Worm (Caenorhabditis elegans) whole organism, L2 larva: ENCODE data around the gene F58G11.4.
A peak's percentile ranks its signal among the peaks of the same experiment; 100 is the strongest.

Experiments
- C34F6.9 ChIP-seq: fragments of 150-350 bp; optimal IDR thresholded peaks from 2 replicates; lab custom pipeline; 2014; ENCODE audit warnings: missing biosample characterization, missing genetic modification characterization
- F13H6.1 ChIP-seq: sonication (generic microtip); optimal IDR thresholded peaks from 2 replicates; lab custom pipeline; 2016; ENCODE audit warnings: missing genetic modification characterization, missing compliant biosample characterization
- R02D3.7 ChIP-seq: fragments of 150-350 bp; optimal IDR thresholded peaks from 2 replicates; lab custom pipeline; 2014; ENCODE audit warnings: missing biosample characterization, missing genetic modification characterization
- Y55F3AM.14 ChIP-seq: fragments of 200-800 bp; sonication (Bioruptor generic); optimal IDR thresholded peaks from 2 replicates; lab custom pipeline; 2018; ENCODE audit warnings: mild to moderate bottlenecking, missing genetic modification characterization, missing compliant biosample characterization
- ZK546.5 ChIP-seq: sonication (generic microtip); optimal IDR thresholded peaks from 2 replicates; lab custom pipeline; 2017; ENCODE audit warnings: missing biosample characterization, missing genetic modification characterization
- alr-1 ChIP-seq: fragments of 150-350 bp; optimal IDR thresholded peaks from 2 replicates; lab custom pipeline; 2014; ENCODE audit warnings: missing biosample characterization, missing genetic modification characterization
- aly-2 ChIP-seq: fragments of 150-350 bp; optimal IDR thresholded peaks from 2 replicates; lab custom pipeline; 2014; ENCODE audit warnings: missing biosample characterization, missing genetic modification characterization
- blmp-1 ChIP-seq: sonication (generic microtip); optimal IDR thresholded peaks from 2 replicates; lab custom pipeline; 2017; ENCODE audit warnings: missing genetic modification characterization, mild to moderate bottlenecking, missing compliant biosample characterization, antibody characterized with exemption, moderate library complexity; ENCODE audit not compliant: insufficient read depth
- ceh-16 ChIP-seq: fragments of 150-350 bp; optimal IDR thresholded peaks from 2 replicates; lab custom pipeline; 2014; ENCODE audit warnings: missing biosample characterization, missing genetic modification characterization
- ceh-82 ChIP-seq: fragments of 150-350 bp; optimal IDR thresholded peaks from 2 replicates; lab custom pipeline; 2014; ENCODE audit warnings: missing biosample characterization, missing genetic modification characterization
- crh-2 ChIP-seq: sonication (generic microtip); optimal IDR thresholded peaks from 2 replicates; lab custom pipeline; 2017; ENCODE audit warnings: missing biosample characterization, missing genetic modification characterization
- dmd-4 ChIP-seq: sonication (generic microtip); optimal IDR thresholded peaks from 2 replicates; lab custom pipeline; 2017; ENCODE audit warnings: missing biosample characterization, missing genetic modification characterization
- elt-1 ChIP-seq: fragments of 150-350 bp; optimal IDR thresholded peaks from 2 replicates; lab custom pipeline; 2014; ENCODE audit warnings: missing biosample characterization, missing genetic modification characterization
- fos-1 ChIP-seq: fragments of 150-350 bp; optimal IDR thresholded peaks from 2 replicates; lab custom pipeline; 2014; ENCODE audit warnings: missing biosample characterization, missing genetic modification characterization
- gmeb-1 ChIP-seq: fragments of 150-350 bp; optimal IDR thresholded peaks from 2 replicates; lab custom pipeline; 2014; ENCODE audit warnings: missing biosample characterization, missing genetic modification characterization
- lin-11 ChIP-seq: fragments of 150-350 bp; sonication (generic microtip); optimal IDR thresholded peaks from 2 replicates; lab custom pipeline; 2014; ENCODE audit warnings: missing biosample characterization, missing genetic modification characterization, inconsistent platforms, mixed read lengths
- lin-13 ChIP-seq: fragments of 150-350 bp; optimal IDR thresholded peaks from 2 replicates; lab custom pipeline; 2014; ENCODE audit warnings: missing biosample characterization, missing genetic modification reagents, missing genetic modification characterization
- lin-39 ChIP-seq: fragments of 150-350 bp; optimal IDR thresholded peaks from 2 replicates; lab custom pipeline; 2014; ENCODE audit warnings: missing biosample characterization, missing genetic modification reagents, missing genetic modification characterization
- lsy-2 ChIP-seq, 2 experiments: fragments of 150-350 bp in 1 of 2; sonication (generic microtip) in 1 of 2; optimal IDR thresholded peaks; 2 replicates each; lab custom pipeline; 2014 to 2017; ENCODE audit warnings: missing biosample characterization in 2 of 2, missing genetic modification characterization in 2 of 2
- mab-5 ChIP-seq: fragments of 150-350 bp; optimal IDR thresholded peaks from 2 replicates; lab custom pipeline; 2014; ENCODE audit warnings: missing biosample characterization, missing genetic modification characterization
- mbf-1 ChIP-seq: sonication (generic microtip); optimal IDR thresholded peaks from 2 replicates; lab custom pipeline; 2017; ENCODE audit warnings: missing biosample characterization, missing genetic modification characterization
- mdl-1 ChIP-seq, 2 experiments: fragments of 150-350 bp in 1 of 2; sonication (generic microtip) in 1 of 2; optimal IDR thresholded peaks; 2 replicates each; lab custom pipeline; 2017; ENCODE audit warnings: missing biosample characterization in 2 of 2, missing genetic modification characterization in 2 of 2
- nhr-10 ChIP-seq: sonication (generic microtip); optimal IDR thresholded peaks from 2 replicates; lab custom pipeline; 2017; ENCODE audit warnings: missing biosample characterization, missing genetic modification characterization
- nhr-11 ChIP-seq: fragments of 150-350 bp; optimal IDR thresholded peaks from 2 replicates; lab custom pipeline; 2014; ENCODE audit warnings: missing biosample characterization, missing genetic modification characterization
- nhr-12 ChIP-seq: fragments of 150-350 bp; optimal IDR thresholded peaks from 2 replicates; lab custom pipeline; 2014; ENCODE audit warnings: missing biosample characterization, missing genetic modification characterization
- nhr-129 ChIP-seq: fragments of 150-350 bp; optimal IDR thresholded peaks from 2 replicates; lab custom pipeline; 2014; ENCODE audit warnings: missing biosample characterization, missing genetic modification characterization
- nhr-21 ChIP-seq: fragments of 150-350 bp; optimal IDR thresholded peaks from 2 replicates; lab custom pipeline; 2014; ENCODE audit warnings: missing biosample characterization, missing genetic modification characterization
- nhr-23 ChIP-seq: fragments of 150-350 bp; optimal IDR thresholded peaks from 2 replicates; lab custom pipeline; 2014; ENCODE audit warnings: missing biosample characterization, missing genetic modification reagents, missing genetic modification characterization
- nhr-237 ChIP-seq: fragments of 150-350 bp; optimal IDR thresholded peaks from 2 replicates; lab custom pipeline; 2014; ENCODE audit warnings: missing biosample characterization, missing genetic modification characterization
- nhr-25 ChIP-seq: fragments of 150-350 bp; sonication (generic microtip); optimal IDR thresholded peaks from 3 replicates; lab custom pipeline; 2014; ENCODE audit warnings: missing biosample characterization, missing genetic modification characterization
- peb-1 ChIP-seq: fragments of 150-350 bp; optimal IDR thresholded peaks from 2 replicates; lab custom pipeline; 2014; ENCODE audit warnings: missing biosample characterization, missing genetic modification characterization
- skn-1 ChIP-seq: sonication (generic microtip); optimal IDR thresholded peaks from 2 replicates; lab custom pipeline; 2017; ENCODE audit warnings: missing biosample characterization, missing genetic modification characterization
- sma-3 ChIP-seq: sonication (generic microtip); optimal IDR thresholded peaks from 2 replicates; lab custom pipeline; 2016; ENCODE audit warnings: missing genetic modification reagents, missing genetic modification characterization, missing compliant biosample characterization
- sma-9 ChIP-seq, 2 experiments: fragments of 150-350 bp in 1 of 2; sonication (generic microtip) in 1 of 2; optimal IDR thresholded peaks; 2 replicates each; lab custom pipeline; 2014 to 2016; ENCODE audit warnings: missing genetic modification characterization in 2 of 2, mild to moderate bottlenecking in 1 of 2, missing biosample characterization in 1 of 2, missing compliant biosample characterization in 1 of 2, missing genetic modification reagents in 1 of 2, moderate library complexity in 1 of 2
- unc-39 ChIP-seq: fragments of 150-350 bp; optimal IDR thresholded peaks from 2 replicates; lab custom pipeline; 2014; ENCODE audit warnings: missing biosample characterization, missing genetic modification characterization
- unc-55 ChIP-seq: fragments of 150-350 bp; sonication (generic microtip); optimal IDR thresholded peaks from 3 replicates; lab custom pipeline; 2014; ENCODE audit warnings: missing biosample characterization, missing genetic modification reagents, missing genetic modification characterization
- unc-62 ChIP-seq: fragments of 150-350 bp; optimal IDR thresholded peaks from 2 replicates; lab custom pipeline; 2014; ENCODE audit warnings: missing biosample characterization, missing genetic modification reagents, missing genetic modification characterization
- zag-1 ChIP-seq: fragments of 150-350 bp; optimal IDR thresholded peaks from 2 replicates; lab custom pipeline; 2014; ENCODE audit warnings: missing biosample characterization, missing genetic modification characterization
- ztf-1 ChIP-seq: fragments of 200-800 bp; sonication (Bioruptor generic); conservative IDR thresholded peaks from 2 replicates; pipeline ENCODE4 v1.3.6; 2022; ENCODE audit warnings: missing genetic modification characterization, missing compliant biosample characterization
- ztf-11 ChIP-seq: sonication (generic microtip); optimal IDR thresholded peaks from 2 replicates; lab custom pipeline; 2017; ENCODE audit warnings: missing biosample characterization, missing genetic modification characterization
- ztf-4 ChIP-seq: fragments of 150-350 bp; optimal IDR thresholded peaks from 2 replicates; lab custom pipeline; 2014; ENCODE audit warnings: missing biosample characterization, missing genetic modification characterization

The F58G11.4 gene

DNA sequence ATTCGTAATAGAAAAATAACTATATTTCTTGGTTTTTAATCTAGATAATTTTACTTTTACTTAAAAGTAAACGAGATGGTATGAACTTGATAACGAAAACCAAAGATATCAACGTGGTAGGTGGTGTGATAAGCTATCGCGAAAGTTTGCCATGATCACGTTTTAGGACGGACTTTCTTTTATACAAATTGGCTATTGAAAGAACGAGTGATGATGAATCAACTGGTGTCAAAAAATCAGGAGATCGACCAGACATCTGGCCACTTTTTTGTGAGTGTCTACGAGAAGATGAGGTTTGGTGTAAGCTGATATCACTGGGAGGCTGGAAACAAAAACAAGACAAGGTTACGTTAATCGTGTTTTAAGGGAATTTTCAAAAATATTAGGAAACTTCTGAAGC lies 13.2 kb upstream of the F58G11.4 start:
- TF ChIP-seq blmp-1 (tag; lab: Kevin White, UChicago) (peak; percentile 87), sma-3 (no peak), crh-2 (peak; percentile 45), nhr-10 (tag; lab: Kevin White, UChicago) (no peak), nhr-129 (tag; lab: Kevin White, UChicago) (no peak), sma-9 (GFP tag; optimal IDR thresholded peaks at IDR 0.05; lab: Kevin White, UChicago) (peak; percentile 82), sma-9 (tag; optimal IDR thresholded peaks at IDR 0.05; lab: Kevin White, UChicago) (no peak), fos-1 (peak; percentile 48)

DNA sequence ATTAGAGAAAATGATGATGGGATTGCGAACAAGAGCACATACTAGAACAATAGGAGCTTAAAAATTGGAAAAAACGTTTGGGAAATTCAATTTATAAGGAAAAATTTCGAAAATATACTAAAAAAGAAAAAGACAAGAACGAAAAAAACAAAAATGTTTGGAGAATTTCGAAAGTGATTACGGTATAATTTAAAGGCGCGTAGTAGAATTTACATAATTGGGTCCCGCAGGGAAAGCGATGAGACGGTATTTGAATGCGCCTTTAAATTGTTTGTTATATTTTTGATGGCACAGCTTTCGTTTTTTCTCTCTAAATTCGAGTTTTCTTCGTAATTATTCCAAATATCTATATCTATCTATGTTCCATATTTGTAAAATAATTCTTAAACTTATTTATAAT lies 12.3 kb upstream of the F58G11.4 start:
- TF ChIP-seq nhr-11 (tag; lab: Kevin White, UChicago) (no peak), alr-1 (tag; lab: Kevin White, UChicago) (no peak), sma-3 (no peak), aly-2 (tag; lab: Kevin White, UChicago) (no peak), lsy-2 (tag; optimal IDR thresholded peaks at IDR 0.05; lab: Kevin White, UChicago) (no peak), ztf-11 (tag; lab: Kevin White, UChicago) (no peak), C34F6.9 (tag; lab: Kevin White, UChicago) (no peak), unc-55 (no peak), nhr-10 (tag; lab: Kevin White, UChicago) (no peak), lin-13 (no peak), nhr-21 (tag; lab: Kevin White, UChicago) (no peak), crh-2 (no peak), nhr-237 (tag; lab: Kevin White, UChicago) (no peak)
- TF ChIP-seq, all 48 proteins: peak for 0

DNA sequence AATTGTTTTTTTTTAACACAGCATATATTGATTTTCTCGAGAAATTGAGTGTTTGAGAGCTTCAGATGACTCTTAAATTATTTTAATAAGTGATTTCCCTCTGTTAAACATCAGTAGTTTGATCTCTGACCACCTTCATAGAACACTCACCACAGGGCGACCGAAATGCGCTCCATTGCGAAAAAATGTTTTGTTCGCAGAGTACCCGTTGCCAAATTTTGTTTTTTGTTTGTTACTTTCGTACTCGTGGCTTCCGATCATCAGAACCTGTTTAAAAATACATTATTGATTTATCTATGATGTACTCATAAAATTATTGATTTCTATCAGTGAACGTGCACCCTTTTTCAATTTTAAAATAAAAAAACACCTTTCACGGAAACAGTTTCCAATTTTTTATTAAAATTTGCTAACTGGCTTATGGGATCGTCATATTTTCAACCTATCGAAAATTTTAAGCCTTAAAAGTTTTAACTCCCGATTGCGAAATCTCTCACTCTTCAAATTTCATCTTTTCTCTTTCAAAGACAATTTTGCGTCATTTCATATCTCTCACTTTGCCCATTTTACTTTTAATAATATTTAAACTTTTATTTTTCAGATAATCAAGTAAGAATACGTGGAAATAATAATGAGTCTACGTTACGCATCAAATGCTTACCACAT lies 11.6 kb upstream of the F58G11.4 start, which contains the start of gene letm-1:
letm-1 (plus strand) TSS at position 598 of the 666 bp plus-strand sequence.
- TF ChIP-seq nhr-25 (no peak), gmeb-1 (tag; lab: Kevin White, UChicago) (no peak), alr-1 (tag; lab: Kevin White, UChicago) (no peak), nhr-129 (tag; lab: Kevin White, UChicago) (peak; percentile 9), C34F6.9 (tag; lab: Kevin White, UChicago) (peak; percentile 24), fos-1 (peak; percentile 32), lsy-2 (tag; optimal IDR thresholded peaks at IDR 0.05; lab: Kevin White, UChicago) (peak in 1 of 2 experiments; percentile 21), crh-2 (peak; percentile 58)

DNA sequence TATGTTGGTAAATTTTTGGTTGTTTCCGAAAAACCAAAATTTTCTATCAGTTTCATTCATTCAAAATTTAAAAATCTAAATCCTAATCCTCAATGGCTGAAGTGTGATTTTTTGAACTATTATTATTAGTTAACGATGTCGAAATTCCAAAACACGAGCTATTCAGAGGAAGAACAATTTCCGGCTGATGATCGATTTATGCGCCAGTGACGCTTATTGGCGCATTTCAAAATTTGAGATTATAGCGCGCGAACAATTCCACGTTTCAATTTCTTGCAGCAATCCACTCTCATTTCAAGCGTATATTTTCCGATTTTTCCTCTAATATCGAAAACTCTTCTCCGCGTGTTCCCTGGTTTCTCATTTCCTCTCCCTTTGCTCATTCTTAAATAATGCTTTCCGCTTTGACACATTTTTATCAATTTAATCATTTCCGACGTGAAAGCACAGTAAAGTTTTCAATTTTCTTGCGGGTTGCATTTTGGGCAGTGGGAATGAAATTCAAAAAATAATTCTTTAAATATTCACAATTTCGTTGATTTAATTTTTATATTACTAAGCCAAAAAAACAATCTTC lies 8.0 kb upstream of the F58G11.4 start:
- TF ChIP-seq ztf-4 (tag; lab: Kevin White, UChicago) (no peak), nhr-25 (peak; percentile 7), lin-13 (no peak), nhr-129 (tag; lab: Kevin White, UChicago) (peak; percentile 10), aly-2 (tag; lab: Kevin White, UChicago) (no peak), ztf-1 (GFP tag; lab: Robert Waterston, UW) (no peak), zag-1 (tag; lab: Kevin White, UChicago) (no peak), nhr-11 (tag; lab: Kevin White, UChicago) (no peak), unc-39 (no peak), elt-1 (tag; lab: Kevin White, UChicago) (no peak), mab-5 (no peak), skn-1 (tag; lab: Kevin White, UChicago) (no peak), gmeb-1 (tag; lab: Kevin White, UChicago) (peak; percentile 35), nhr-237 (tag; lab: Kevin White, UChicago) (no peak), lin-11 (tag; lab: Kevin White, UChicago) (no peak), ceh-82 (tag; lab: Kevin White, UChicago) (no peak), sma-3 (peak; percentile 22), unc-55 (peak; percentile 62), Y55F3AM.14 (no peak), R02D3.7 (tag; lab: Kevin White, UChicago) (no peak), nhr-21 (tag; lab: Kevin White, UChicago) (no peak), peb-1 (tag; lab: Kevin White, UChicago) (no peak), alr-1 (tag; lab: Kevin White, UChicago) (no peak), nhr-12 (tag; lab: Kevin White, UChicago) (no peak), unc-62 (GFP tag; lab: Kevin White, UChicago) (no peak), mbf-1 (tag; lab: Kevin White, UChicago) (no peak), crh-2 (peak; percentile 22), lin-39 (no peak), ZK546.5 (no peak), nhr-10 (tag; lab: Kevin White, UChicago) (no peak), blmp-1 (tag; lab: Kevin White, UChicago) (no peak), nhr-23 (tag; lab: Kevin White, UChicago) (no peak), lsy-2 (tag; optimal IDR thresholded peaks at IDR 0.05; lab: Kevin White, UChicago) (peak in 1 of 2 experiments; percentile 48), F13H6.1 (tag; lab: Kevin White, UChicago) (no peak), dmd-4 (tag; lab: Kevin White, UChicago) (no peak), mdl-1 (tag; optimal IDR thresholded peaks at IDR 0.05; lab: Kevin White, UChicago) (no peak), ceh-16 (tag; lab: Kevin White, UChicago) (no peak), sma-9 (GFP tag; optimal IDR thresholded peaks at IDR 0.05; lab: Kevin White, UChicago) (peak; percentile 1), sma-9 (tag; optimal IDR thresholded peaks at IDR 0.05; lab: Kevin White, UChicago) (no peak), ztf-11 (tag; lab: Kevin White, UChicago) (no peak)
